Worm (Caenorhabditis elegans) whole organism, L2 larva: ENCODE measurements around the gene inpp-4B.

ENCODE experiments used
- F13H6.1 ChIP-seq: sonication (generic microtip); optimal IDR thresholded peaks from 2 replicates; lab custom pipeline; 2016; ENCODE audit warnings: missing genetic modification characterization, missing compliant biosample characterization
- R02D3.7 ChIP-seq: fragments of 150-350 bp; optimal IDR thresholded peaks from 2 replicates; lab custom pipeline; 2014; ENCODE audit warnings: missing biosample characterization, missing genetic modification characterization
- Y55F3AM.14 ChIP-seq: fragments of 200-800 bp; sonication (Bioruptor generic); optimal IDR thresholded peaks from 2 replicates; lab custom pipeline; 2018; ENCODE audit warnings: mild to moderate bottlenecking, missing genetic modification characterization, missing compliant biosample characterization
- ama-1 ChIP-seq: fragments of 150-350 bp; optimal IDR thresholded peaks from 2 replicates; lab custom pipeline; 2018; ENCODE audit warnings: inconsistent platforms
- blmp-1 ChIP-seq: sonication (generic microtip); optimal IDR thresholded peaks from 2 replicates; lab custom pipeline; 2017; ENCODE audit warnings: missing genetic modification characterization, mild to moderate bottlenecking, missing compliant biosample characterization, antibody characterized with exemption, moderate library complexity; ENCODE audit not compliant: insufficient read depth
- ceh-82 ChIP-seq: fragments of 150-350 bp; optimal IDR thresholded peaks from 2 replicates; lab custom pipeline; 2014; ENCODE audit warnings: missing biosample characterization, missing genetic modification characterization
- crh-2 ChIP-seq: sonication (generic microtip); optimal IDR thresholded peaks from 2 replicates; lab custom pipeline; 2017; ENCODE audit warnings: missing biosample characterization, missing genetic modification characterization
- dmd-4 ChIP-seq: sonication (generic microtip); optimal IDR thresholded peaks from 2 replicates; lab custom pipeline; 2017; ENCODE audit warnings: missing biosample characterization, missing genetic modification characterization
- egl-27 ChIP-seq: sonication (generic microtip); optimal IDR thresholded peaks from 3 replicates; lab custom pipeline; 2017; ENCODE audit warnings: missing biosample characterization, missing genetic modification reagents, missing genetic modification characterization
- elt-1 ChIP-seq: fragments of 150-350 bp; optimal IDR thresholded peaks from 2 replicates; lab custom pipeline; 2014; ENCODE audit warnings: missing biosample characterization, missing genetic modification characterization
- fos-1 ChIP-seq: fragments of 150-350 bp; optimal IDR thresholded peaks from 2 replicates; lab custom pipeline; 2014; ENCODE audit warnings: missing biosample characterization, missing genetic modification characterization
- gmeb-1 ChIP-seq: fragments of 150-350 bp; optimal IDR thresholded peaks from 2 replicates; lab custom pipeline; 2014; ENCODE audit warnings: missing biosample characterization, missing genetic modification characterization
- lin-11 ChIP-seq: fragments of 150-350 bp; sonication (generic microtip); optimal IDR thresholded peaks from 2 replicates; lab custom pipeline; 2014; ENCODE audit warnings: missing biosample characterization, missing genetic modification characterization, inconsistent platforms, mixed read lengths
- lin-13 ChIP-seq: fragments of 150-350 bp; optimal IDR thresholded peaks from 2 replicates; lab custom pipeline; 2014; ENCODE audit warnings: missing biosample characterization, missing genetic modification reagents, missing genetic modification characterization
- lin-39 ChIP-seq: fragments of 150-350 bp; optimal IDR thresholded peaks from 2 replicates; lab custom pipeline; 2014; ENCODE audit warnings: missing biosample characterization, missing genetic modification reagents, missing genetic modification characterization
- lsy-2 ChIP-seq, 2 experiments: fragments of 150-350 bp in 1 of 2; sonication (generic microtip) in 1 of 2; optimal IDR thresholded peaks; 2 replicates each; lab custom pipeline; 2014 to 2017; ENCODE audit warnings: missing biosample characterization in 2 of 2, missing genetic modification characterization in 2 of 2
- mab-5 ChIP-seq: fragments of 150-350 bp; optimal IDR thresholded peaks from 2 replicates; lab custom pipeline; 2014; ENCODE audit warnings: missing biosample characterization, missing genetic modification characterization
- mbf-1 ChIP-seq: sonication (generic microtip); optimal IDR thresholded peaks from 2 replicates; lab custom pipeline; 2017; ENCODE audit warnings: missing biosample characterization, missing genetic modification characterization
- mdl-1 ChIP-seq, 2 experiments: fragments of 150-350 bp in 1 of 2; sonication (generic microtip) in 1 of 2; optimal IDR thresholded peaks; 2 replicates each; lab custom pipeline; 2017; ENCODE audit warnings: missing biosample characterization in 2 of 2, missing genetic modification characterization in 2 of 2
- nhr-12 ChIP-seq: fragments of 150-350 bp; optimal IDR thresholded peaks from 2 replicates; lab custom pipeline; 2014; ENCODE audit warnings: missing biosample characterization, missing genetic modification characterization
- nhr-129 ChIP-seq: fragments of 150-350 bp; optimal IDR thresholded peaks from 2 replicates; lab custom pipeline; 2014; ENCODE audit warnings: missing biosample characterization, missing genetic modification characterization
- nhr-23 ChIP-seq: fragments of 150-350 bp; optimal IDR thresholded peaks from 2 replicates; lab custom pipeline; 2014; ENCODE audit warnings: missing biosample characterization, missing genetic modification reagents, missing genetic modification characterization
- nhr-237 ChIP-seq: fragments of 150-350 bp; optimal IDR thresholded peaks from 2 replicates; lab custom pipeline; 2014; ENCODE audit warnings: missing biosample characterization, missing genetic modification characterization
- nhr-25 ChIP-seq: fragments of 150-350 bp; sonication (generic microtip); optimal IDR thresholded peaks from 3 replicates; lab custom pipeline; 2014; ENCODE audit warnings: missing biosample characterization, missing genetic modification characterization
- nhr-6 ChIP-seq: fragments of 150-350 bp; optimal IDR thresholded peaks from 2 replicates; lab custom pipeline; 2014; ENCODE audit warnings: missing biosample characterization, missing genetic modification characterization
- sem-4 ChIP-seq: fragments of 150-350 bp; optimal IDR thresholded peaks from 2 replicates; lab custom pipeline; 2014; ENCODE audit warnings: missing biosample characterization, missing genetic modification reagents, missing genetic modification characterization
- sma-3 ChIP-seq: sonication (generic microtip); optimal IDR thresholded peaks from 2 replicates; lab custom pipeline; 2016; ENCODE audit warnings: missing genetic modification reagents, missing genetic modification characterization, missing compliant biosample characterization
- sma-9 ChIP-seq, 2 experiments: fragments of 150-350 bp in 1 of 2; sonication (generic microtip) in 1 of 2; optimal IDR thresholded peaks; 2 replicates each; lab custom pipeline; 2014 to 2016; ENCODE audit warnings: missing genetic modification characterization in 2 of 2, mild to moderate bottlenecking in 1 of 2, missing biosample characterization in 1 of 2, missing compliant biosample characterization in 1 of 2, missing genetic modification reagents in 1 of 2, moderate library complexity in 1 of 2
- unc-55 ChIP-seq: fragments of 150-350 bp; sonication (generic microtip); optimal IDR thresholded peaks from 3 replicates; lab custom pipeline; 2014; ENCODE audit warnings: missing biosample characterization, missing genetic modification reagents, missing genetic modification characterization
- ztf-4 ChIP-seq: fragments of 150-350 bp; optimal IDR thresholded peaks from 2 replicates; lab custom pipeline; 2014; ENCODE audit warnings: missing biosample characterization, missing genetic modification characterization

inpp-4B gene

ce11 chrIII:10215882-10216281, 50.8 kb downstream of the inpp-4B start:
- TF ChIP-seq nhr-6 (tag; lab: Kevin White, UChicago) (no peak), dmd-4 (no peak), lin-13 (no peak), R02D3.7 (no peak)
- TF ChIP-seq, all 48 proteins: peak for 0

ce11 chrIII:10214540-10214979, 52.1 kb downstream of the inpp-4B start:
- TF ChIP-seq egl-27 (tag; lab: Kevin White, UChicago): no peak
- no peak for TF ChIP-seq nhr-12
- no peak for TF ChIP-seq ceh-82
- TF ChIP-seq ztf-4 (tag; lab: Kevin White, UChicago): peak; percentile 85
- TF ChIP-seq nhr-25 (tag; lab: Kevin White, UChicago): peak; percentile 59
- peak; percentile 85 for TF ChIP-seq crh-2
- no peak for TF ChIP-seq mdl-1 (tag; optimal IDR thresholded peaks at IDR 0.05; lab: Kevin White, UChicago)
- TF ChIP-seq sma-3 (GFP tag; lab: Kevin White, UChicago): peak; percentile 75
- TF ChIP-seq nhr-6 (tag; lab: Kevin White, UChicago): peak; percentile 13
- TF ChIP-seq F13H6.1: peak; percentile 71
- peak; percentile 89 for TF ChIP-seq ama-1 (lab: Kevin White, UChicago)
- TF ChIP-seq lin-13: peak; percentile 58
- peak; percentile 58 for TF ChIP-seq sem-4
- no peak for TF ChIP-seq elt-1 (tag; lab: Kevin White, UChicago)
- peak; percentile 6 for TF ChIP-seq nhr-129 (tag; lab: Kevin White, UChicago)
- TF ChIP-seq lsy-2 (tag; optimal IDR thresholded peaks at IDR 0.05; lab: Kevin White, UChicago): peak in 1 of 2 experiments; percentile 80
- no peak for TF ChIP-seq nhr-237
- peak; percentile 41 for TF ChIP-seq Y55F3AM.14
- peak; percentile 8 for TF ChIP-seq sma-9 (GFP tag; optimal IDR thresholded peaks at IDR 0.05; lab: Kevin White, UChicago)
- no peak for TF ChIP-seq sma-9 (tag; optimal IDR thresholded peaks at IDR 0.05; lab: Kevin White, UChicago)
- TF ChIP-seq gmeb-1 (tag; lab: Kevin White, UChicago): peak; percentile 32
- TF ChIP-seq blmp-1 (tag; lab: Kevin White, UChicago): peak; percentile 45
- TF ChIP-seq lin-39 (tag; lab: Kevin White, UChicago): no peak

- peak; percentile 18 for TF ChIP-seq unc-55 (GFP tag; lab: Kevin White, UChicago)
- TF ChIP-seq mbf-1 (tag; lab: Kevin White, UChicago): no peak
- no peak for TF ChIP-seq nhr-23
- no peak for TF ChIP-seq lin-39 (tag; lab: Kevin White, UChicago)
- no peak for TF ChIP-seq gmeb-1 (tag; lab: Kevin White, UChicago)
- no peak for TF ChIP-seq dmd-4
- TF ChIP-seq nhr-129 (tag; lab: Kevin White, UChicago): no peak
- TF ChIP-seq nhr-237: no peak
- no peak for TF ChIP-seq fos-1 (tag; lab: Kevin White, UChicago)
- TF ChIP-seq mab-5 (tag; lab: Kevin White, UChicago): no peak
- TF ChIP-seq R02D3.7: no peak
- TF ChIP-seq Y55F3AM.14: no peak
- TF ChIP-seq lin-11 (tag; lab: Kevin White, UChicago): no peak
- no peak for TF ChIP-seq lin-13
- peak in 1 of 2 experiments; percentile 19 for TF ChIP-seq lsy-2 (tag; optimal IDR thresholded peaks at IDR 0.05; lab: Kevin White, UChicago)
- no peak for TF ChIP-seq mdl-1 (tag; optimal IDR thresholded peaks at IDR 0.05; lab: Kevin White, UChicago)
- no peak for TF ChIP-seq blmp-1 (tag; lab: Kevin White, UChicago)
Measured at ce11 chrIII:10211889-10212494, 54.7 kb downstream of the inpp-4B start, which contains the start of the genes blos-1 and best-18. TSS of gene blos-1 (minus strand) at chrIII:10211946. TSS of gene best-18 (plus strand) at chrIII:10212396.
